Fruit fly (Drosophila melanogaster): ENCODE data around the gene CG33722.

dm6 chr3R:8205292-8205893, 38.5 kb upstream of the CG33722 start:
- TF ChIP-seq bbx (GFP tag; IDR thresholded peaks at IDR 0.05; ENCODE audit: partially characterized antibody) (no peak), Optix (GFP tag; IDR thresholded peaks at IDR 0.05) (no peak), sisA (GFP tag; IDR thresholded peaks at IDR 0.05) (no peak), CG2678 (tag; optimal IDR thresholded peaks at IDR 0.05) (no peak), phol (tag; optimal IDR thresholded peaks at IDR 0.05) (no peak), pan (optimal IDR thresholded peaks at IDR 0.05) (no peak), pan (GFP tag; optimal IDR thresholded peaks at IDR 0.05 in 1 of 2, IDR thresholded peaks at IDR 0.05 in 1 of 2) (no peak), rib (GFP tag; IDR thresholded peaks at IDR 0.05) (no peak), Jarid2 (GFP tag; optimal IDR thresholded peaks at IDR 0.05) (no peak), dmrt11E (tag; optimal IDR thresholded peaks at IDR 0.05) (no peak), D (optimal IDR thresholded peaks at IDR 0.05) (peak; percentile 92), D (GFP tag; optimal IDR thresholded peaks at IDR 0.05) (no peak), CG17829 (tag; optimal IDR thresholded peaks at IDR 0.05) (no peak), D19A (tag; optimal IDR thresholded peaks at IDR 0.05) (no peak), usp (GFP tag; optimal IDR thresholded peaks at IDR 0.05) (no peak), pzg (GFP tag; optimal IDR thresholded peaks at IDR 0.05) (no peak)
